Fruit fly (Drosophila melanogaster): Measurements from ENCODE around the gene CCT7.

dm6 chr3R:8850616-8851015 lies 49.3 kb downstream of the CCT7 start:
- TF ChIP-seq CG7045 (GFP tag; optimal IDR thresholded peaks at IDR 0.05) (no peak), CG12768 (GFP tag; optimal IDR thresholded peaks at IDR 0.05) (no peak)
